Fruit fly (Drosophila melanogaster): Measurements from ENCODE around the gene CG12155.

CG12155 gene

dm6 chrX:7704262-7705174 is 24.0 kb upstream of the CG12155 start (continued):
- no peak for TF ChIP-seq tgo (GFP tag; IDR thresholded peaks at IDR 0.05)
- no peak for TF ChIP-seq Fer3 (tag; optimal IDR thresholded peaks at IDR 0.05)
- TF ChIP-seq exex (tag; optimal IDR thresholded peaks at IDR 0.05) = no peak
- peak; percentile 5; the same call in 1 of the 2 replicates for TF ChIP-seq Drgx (GFP tag; IDR thresholded peaks at IDR 0.05)
- no peak for TF ChIP-seq pnt (GFP tag; optimal IDR thresholded peaks at IDR 0.05)
- no peak for TF ChIP-seq CG4730 (GFP tag; IDR thresholded peaks at IDR 0.05)
- TF ChIP-seq CG11398 (GFP tag; optimal IDR thresholded peaks at IDR 0.05) = no peak
- no peak for TF ChIP-seq sima (GFP tag; optimal IDR thresholded peaks at IDR 0.05)
- peak; percentile 22; the same call in 1 of the 2 replicates for TF ChIP-seq Rfx (GFP tag; IDR thresholded peaks at IDR 0.05)
- TF ChIP-seq CG10565 (GFP tag; optimal IDR thresholded peaks at IDR 0.05) = no peak
- no peak for TF ChIP-seq Poxn (GFP tag; IDR thresholded peaks at IDR 0.05)
- no peak for TF ChIP-seq Mrtf (GFP tag; IDR thresholded peaks at IDR 0.05)
- no peak for TF ChIP-seq CG6689 (GFP tag; IDR thresholded peaks at IDR 0.05)
- TF ChIP-seq wor (GFP tag; IDR thresholded peaks at IDR 0.05) = no peak
- no peak for TF ChIP-seq Lim3 (GFP tag; IDR thresholded peaks at IDR 0.05)
- TF ChIP-seq CG11560 (tag; IDR thresholded peaks at IDR 0.05) = no peak
- TF ChIP-seq nerfin-2 (GFP tag; IDR thresholded peaks at IDR 0.05; ENCODE audit: partially characterized antibody) = no peak
- TF ChIP-seq CG31224 (GFP tag; IDR thresholded peaks at IDR 0.05) = no peak
- no peak for TF ChIP-seq gfzf (GFP tag; optimal IDR thresholded peaks at IDR 0.05)
- no peak for TF ChIP-seq eyg (GFP tag; optimal IDR thresholded peaks at IDR 0.05)
- no peak for TF ChIP-seq CG12942 (GFP tag; optimal IDR thresholded peaks at IDR 0.05)
- TF ChIP-seq chif (GFP tag; optimal IDR thresholded peaks at IDR 0.05) = no peak
- TF ChIP-seq CG10209 (GFP tag; optimal IDR thresholded peaks at IDR 0.05) = no peak
- no peak for TF ChIP-seq dmrt11E (tag; optimal IDR thresholded peaks at IDR 0.05)
- peak; percentile 41 for TF ChIP-seq sens (GFP tag)
- no peak for TF ChIP-seq ems (GFP tag; optimal IDR thresholded peaks at IDR 0.05)
- no peak for TF ChIP-seq Xrp1 (GFP tag; IDR thresholded peaks at IDR 0.05)
- TF ChIP-seq CG3163 (GFP tag; optimal IDR thresholded peaks at IDR 0.05) = peak; percentile 45
- TF ChIP-seq B-H1 (GFP tag; IDR thresholded peaks at IDR 0.05) = no peak
- peak; percentile 15 for TF ChIP-seq wek (GFP tag; optimal IDR thresholded peaks at IDR 0.05)
- TF ChIP-seq CG8281 (tag; optimal IDR thresholded peaks at IDR 0.05) = no peak
- TF ChIP-seq CG13894 (tag; optimal IDR thresholded peaks at IDR 0.05) = no peak
- TF ChIP-seq Mad (GFP tag; optimal IDR thresholded peaks at IDR 0.05) = no peak
- no peak for TF ChIP-seq lola (GFP tag; optimal IDR thresholded peaks at IDR 0.05)
- TF ChIP-seq ci (GFP tag; IDR thresholded peaks at IDR 0.05) = peak; percentile 53; the same call in 2 of the 3 replicates
- no peak for TF ChIP-seq NK7.1 (GFP tag; optimal IDR thresholded peaks at IDR 0.05)
- TF ChIP-seq CG17912 (GFP tag; optimal IDR thresholded peaks at IDR 0.05) = no peak
- TF ChIP-seq CG6654 (GFP tag; optimal IDR thresholded peaks at IDR 0.05) = no peak
- no peak for TF ChIP-seq NfI (GFP tag; optimal IDR thresholded peaks at IDR 0.05)
- TF ChIP-seq CG14710 (tag; optimal IDR thresholded peaks at IDR 0.05) = no peak
- peak; percentile 14 for TF ChIP-seq CG12769 (tag; optimal IDR thresholded peaks at IDR 0.05)
- no peak for TF ChIP-seq CG16813 (GFP tag; IDR thresholded peaks at IDR 0.05; ENCODE audit: partially characterized antibody)
- TF ChIP-seq corto (GFP tag; optimal IDR thresholded peaks at IDR 0.05) = no peak
- no peak for TF ChIP-seq mam (GFP tag; optimal IDR thresholded peaks at IDR 0.05)
- TF ChIP-seq danr (GFP tag; IDR thresholded peaks at IDR 0.05) = no peak
- no peak for TF ChIP-seq CG18599 (GFP tag; optimal IDR thresholded peaks at IDR 0.05)
- TF ChIP-seq CG10462 (GFP tag; optimal IDR thresholded peaks at IDR 0.05) = no peak
- no peak for TF ChIP-seq pum (GFP tag; optimal IDR thresholded peaks at IDR 0.05)
- TF ChIP-seq HLH4C (GFP tag; IDR thresholded peaks at IDR 0.05; ENCODE audit: partially characterized antibody) = no peak

Measured in whole organism, embryonic.